Worm (Caenorhabditis elegans) whole organism, L4 larva: ENCODE data around the gene unc-77.

Experiments used
- D1046.2 ChIP-seq: fragments of 200-800 bp; sonication (Bioruptor generic); IDR thresholded peaks from 2 replicates; pipeline ENCODE4 v1.3.6; 2022; ENCODE audit warnings: missing genetic modification characterization, missing compliant biosample characterization
- F44E2.7 ChIP-seq: fragments of 200-800 bp; sonication (Bioruptor generic); IDR thresholded peaks from 2 replicates; pipeline ENCODE4 v2.1.2; 2022; ENCODE audit warnings: missing genetic modification characterization, missing compliant biosample characterization
- F49E8.2 ChIP-seq: sonication (generic microtip); optimal IDR thresholded peaks from 2 replicates; lab custom pipeline; 2016; ENCODE audit warnings: missing compliant biosample characterization, mild to moderate bottlenecking, missing genetic modification characterization, borderline replicate concordance
- Y105C5A.15 ChIP-seq: fragments of 200-800 bp; sonication (Bioruptor generic); IDR thresholded peaks from 2 replicates; pipeline ENCODE4 v1.3.6; 2022; ENCODE audit warnings: missing genetic modification characterization, missing compliant biosample characterization
- Y5F2A.4 ChIP-seq: fragments of 200-800 bp; sonication (Bioruptor generic); optimal IDR thresholded peaks from 2 replicates; lab custom pipeline; 2018; ENCODE audit warnings: mild to moderate bottlenecking, missing genetic modification characterization, missing compliant biosample characterization
- Y75B8A.6 ChIP-seq: fragments of 200-800 bp; sonication (Bioruptor generic); IDR thresholded peaks from 2 replicates; pipeline ENCODE4 v1.3.6; 2022; ENCODE audit warnings: missing genetic modification reagents, missing genetic modification characterization, missing compliant biosample characterization
- ZK337.2 ChIP-seq: fragments of 200-800 bp; sonication (Bioruptor generic); IDR thresholded peaks from 2 replicates; pipeline ENCODE4 v1.3.6; 2022; ENCODE audit warnings: missing genetic modification reagents, missing genetic modification characterization, missing compliant biosample characterization
- ZK546.5 ChIP-seq, 2 experiments: sonication (generic microtip); optimal IDR thresholded peaks; 2 replicates each; lab custom pipeline; 2017; ENCODE audit warnings: missing biosample characterization in 2 of 2, missing genetic modification characterization in 2 of 2
- aha-1 ChIP-seq: fragments of 150-350 bp; peaks from one replicate; lab custom pipeline; 2014; ENCODE audit warnings: missing biosample characterization, missing genetic modification characterization
- arid-1 ChIP-seq: fragments of 200-800 bp; sonication (Bioruptor generic); conservative IDR thresholded peaks from 2 replicates; pipeline ENCODE4 v1.3.6; 2022; ENCODE audit warnings: missing genetic modification reagents, missing genetic modification characterization, missing compliant biosample characterization
- attf-4 ChIP-seq: sonication (generic microtip); optimal IDR thresholded peaks from 3 replicates; lab custom pipeline; 2017; ENCODE audit warnings: missing biosample characterization, missing genetic modification characterization
- ceh-20 ChIP-seq: fragments of 200-800 bp; sonication (Bioruptor generic); IDR thresholded peaks from 2 replicates; pipeline ENCODE4 v1.3.6; 2022; ENCODE audit warnings: missing genetic modification reagents, missing genetic modification characterization, missing compliant biosample characterization
- ceh-28 ChIP-seq: fragments of 150-350 bp; optimal IDR thresholded peaks from 2 replicates; lab custom pipeline; 2014; ENCODE audit warnings: missing biosample characterization, missing genetic modification reagents, missing genetic modification characterization
- ceh-32 ChIP-seq: sonication (generic microtip); optimal IDR thresholded peaks from 2 replicates; lab custom pipeline; 2016; ENCODE audit warnings: mild to moderate bottlenecking, missing genetic modification characterization, missing compliant biosample characterization; ENCODE audit not compliant: poor library complexity
- ceh-62 ChIP-seq: sonication (generic microtip); optimal IDR thresholded peaks from 2 replicates; lab custom pipeline; 2017; ENCODE audit warnings: missing biosample characterization, missing genetic modification characterization
- ctbp-1 ChIP-seq: fragments of 200-800 bp; sonication (Bioruptor generic); IDR thresholded peaks from 2 replicates; pipeline ENCODE4 v1.3.6; 2022; ENCODE audit warnings: missing genetic modification reagents, missing genetic modification characterization, missing compliant biosample characterization
- dmd-9 ChIP-seq: fragments of 200-800 bp; sonication (Bioruptor generic); IDR thresholded peaks from 2 replicates; pipeline ENCODE4 v1.3.6; 2022; ENCODE audit warnings: missing genetic modification reagents, missing genetic modification characterization, missing compliant biosample characterization
- dve-1 ChIP-seq: sonication (generic microtip); optimal IDR thresholded peaks from 2 replicates; lab custom pipeline; 2017; ENCODE audit warnings: antibody characterized with exemption, mild to moderate bottlenecking, missing genetic modification characterization, missing compliant biosample characterization; ENCODE audit not compliant: insufficient read depth
- egl-43 ChIP-seq: fragments of 200-800 bp; sonication (Bioruptor generic); IDR thresholded peaks from 2 replicates; pipeline ENCODE4 v1.3.6; 2022; ENCODE audit warnings: missing genetic modification reagents, missing genetic modification characterization, missing compliant biosample characterization
- fkh-10 ChIP-seq: fragments of 150-350 bp; optimal IDR thresholded peaks from 2 replicates; lab custom pipeline; 2014; ENCODE audit warnings: missing biosample characterization, missing genetic modification reagents, missing genetic modification characterization
- fos-1 ChIP-seq: fragments of 150-350 bp; optimal IDR thresholded peaks from 2 replicates; lab custom pipeline; 2014; ENCODE audit warnings: missing biosample characterization, missing genetic modification characterization
- hlh-11 ChIP-seq: fragments of 200-800 bp; sonication (Bioruptor generic); optimal IDR thresholded peaks from 2 replicates; lab custom pipeline; 2018; ENCODE audit warnings: mild to moderate bottlenecking, missing genetic modification characterization, missing compliant biosample characterization
- hlh-30 ChIP-seq: sonication (generic microtip); optimal IDR thresholded peaks from 2 replicates; lab custom pipeline; 2017; ENCODE audit warnings: antibody characterized with exemption, mild to moderate bottlenecking, missing genetic modification characterization, missing compliant biosample characterization; ENCODE audit not compliant: insufficient read depth
- jun-1 ChIP-seq: fragments of 150-350 bp; optimal IDR thresholded peaks from 2 replicates; lab custom pipeline; 2014; ENCODE audit warnings: missing biosample characterization, missing genetic modification reagents, missing genetic modification characterization
- lim-7 ChIP-seq: fragments of 200-800 bp; sonication (Bioruptor generic); IDR thresholded peaks from 2 replicates; pipeline ENCODE4 v1.3.6; 2022; ENCODE audit warnings: missing genetic modification characterization, missing compliant biosample characterization
- lin-15B ChIP-seq: fragments of 150-350 bp; sonication (generic microtip); optimal IDR thresholded peaks from 3 replicates; lab custom pipeline; 2014; ENCODE audit warnings: missing biosample characterization, missing genetic modification characterization
- madf-5 ChIP-seq, 2 experiments: fragments of 200-800 bp; sonication (Bioruptor generic); IDR thresholded peaks; 2 replicates each; pipeline ENCODE4 v1.3.6; 2022; ENCODE audit warnings: missing compliant biosample characterization in 2 of 2, missing genetic modification characterization in 2 of 2
- mdt-29 ChIP-seq: fragments of 200-800 bp; sonication (Bioruptor generic); IDR thresholded peaks from 2 replicates; pipeline ENCODE4 v1.3.6; 2022; ENCODE audit warnings: missing genetic modification reagents, missing genetic modification characterization, missing compliant biosample characterization
- mes-2 ChIP-seq: sonication (generic microtip); optimal IDR thresholded peaks from 2 replicates; lab custom pipeline; 2016; ENCODE audit warnings: missing genotype, mild to moderate bottlenecking, missing genetic modification characterization, missing compliant biosample characterization; ENCODE audit not compliant: poor library complexity, severe bottlenecking
- mxl-2 ChIP-seq: fragments of 200-800 bp; sonication (Bioruptor generic); conservative IDR thresholded peaks from 2 replicates; pipeline ENCODE4 v1.3.6; 2022; ENCODE audit warnings: missing genetic modification reagents, missing genetic modification characterization, missing compliant biosample characterization
- mxl-3 ChIP-seq: fragments of 200-800 bp; sonication (Bioruptor generic); optimal IDR thresholded peaks from 2 replicates; lab custom pipeline; 2018; ENCODE audit warnings: mild to moderate bottlenecking, missing genetic modification characterization, missing compliant biosample characterization
- nhr-11 ChIP-seq: fragments of 150-350 bp; optimal IDR thresholded peaks from 2 replicates; lab custom pipeline; 2014; ENCODE audit warnings: missing biosample characterization, missing genetic modification characterization
- nhr-111 ChIP-seq: fragments of 200-800 bp; sonication (Bioruptor generic); optimal IDR thresholded peaks from 2 replicates; lab custom pipeline; 2018; ENCODE audit warnings: mild to moderate bottlenecking, missing genetic modification characterization, missing compliant biosample characterization
- nhr-237 ChIP-seq: sonication (generic microtip); optimal IDR thresholded peaks from 2 replicates; lab custom pipeline; 2017; ENCODE audit warnings: missing biosample characterization, missing genetic modification characterization
- nhr-25 ChIP-seq: sonication (generic microtip); optimal IDR thresholded peaks from 2 replicates; lab custom pipeline; 2017; ENCODE audit warnings: missing genetic modification characterization, mild to moderate bottlenecking, missing compliant biosample characterization, antibody characterized with exemption, moderate library complexity, borderline replicate concordance; ENCODE audit not compliant: insufficient read depth
- nhr-42 ChIP-seq: fragments of 200-800 bp; sonication (Bioruptor generic); IDR thresholded peaks from 2 replicates; pipeline ENCODE4 v1.3.6; 2022; ENCODE audit warnings: missing genetic modification characterization, missing compliant biosample characterization
- nhr-48 ChIP-seq: sonication (generic microtip); optimal IDR thresholded peaks from 2 replicates; lab custom pipeline; 2016; ENCODE audit warnings: mild to moderate bottlenecking, missing genetic modification characterization, missing compliant biosample characterization
- pha-4 ChIP-seq, 2 experiments: fragments of 150-350 bp in 1 of 2; fragments of 200-800 bp in 1 of 2; sonication (Bioruptor generic) in 1 of 2; IDR thresholded peaks in 1 of 2; optimal IDR thresholded peaks in 1 of 2; 2 replicates each; pipeline versions ENCODE4 v1.3.6 to Lab custom; 2014 to 2022; ENCODE audit warnings: missing genetic modification characterization in 2 of 2, missing genetic modification reagents in 2 of 2, missing biosample characterization in 1 of 2, missing compliant biosample characterization in 1 of 2
- pqm-1 ChIP-seq: sonication (generic microtip); optimal IDR thresholded peaks from 2 replicates; lab custom pipeline; 2017; ENCODE audit warnings: missing biosample characterization, missing genetic modification characterization
- rbr-2 ChIP-seq: sonication (generic microtip); optimal IDR thresholded peaks from 2 replicates; lab custom pipeline; 2016; ENCODE audit warnings: missing genotype, missing genetic modification characterization, missing compliant biosample characterization
- sdz-12 ChIP-seq: fragments of 200-800 bp; sonication (Bioruptor generic); optimal IDR thresholded peaks from 2 replicates; lab custom pipeline; 2018; ENCODE audit warnings: mild to moderate bottlenecking, missing genetic modification characterization, missing compliant biosample characterization
- spr-1 ChIP-seq: sonication (generic microtip); optimal IDR thresholded peaks from 2 replicates; lab custom pipeline; 2016; ENCODE audit warnings: mild to moderate bottlenecking, missing genetic modification characterization, missing compliant biosample characterization
- unc-62 ChIP-seq, 3 experiments: fragments of 150-350 bp in 1 of 3; sonication (generic microtip); optimal IDR thresholded peaks in 2 of 3; peaks in 1 of 3; 1 replicate in 1 of 3; 2 replicates in 2 of 3; lab custom pipeline; 2014 to 2017; ENCODE audit warnings: missing biosample characterization in 3 of 3, missing genetic modification characterization in 3 of 3, missing genetic modification reagents in 3 of 3, missing genotype in 1 of 3
- zag-1 ChIP-seq: fragments of 150-350 bp; optimal IDR thresholded peaks from 2 replicates; lab custom pipeline; 2014; ENCODE audit warnings: missing biosample characterization, missing genetic modification characterization
- zip-2 ChIP-seq: fragments of 150-350 bp; optimal IDR thresholded peaks from 2 replicates; lab custom pipeline; 2014; ENCODE audit warnings: missing biosample characterization, missing genetic modification characterization
- ztf-11 ChIP-seq: fragments of 150-350 bp; optimal IDR thresholded peaks from 2 replicates; lab custom pipeline; 2014; ENCODE audit warnings: missing biosample characterization, missing genetic modification characterization

unc-77 gene

DNA sequence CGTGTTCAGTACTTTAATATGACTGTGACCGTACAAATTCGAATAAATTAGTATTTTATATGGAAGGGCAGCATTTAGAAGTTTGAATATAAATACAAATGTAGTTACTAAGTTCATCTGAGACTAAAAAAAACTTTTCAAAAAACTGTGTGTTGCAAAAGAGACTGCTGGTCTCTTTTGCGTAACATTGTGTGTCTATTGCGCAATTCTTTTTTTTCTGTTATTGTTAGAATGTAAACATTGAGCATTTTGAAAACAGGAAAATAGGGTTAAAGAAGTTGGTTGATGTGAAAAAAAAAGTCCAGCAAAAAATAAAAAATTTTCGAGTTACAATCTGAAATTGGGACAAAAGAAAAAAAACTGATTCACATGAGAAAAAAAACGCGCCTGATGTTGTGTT is 25.7 kb upstream of the unc-77 start:
- no peak for TF ChIP-seq fkh-10 (GFP tag; lab: Kevin White, UChicago)
- no peak for TF ChIP-seq mes-2 (tag; lab: Kevin White, UChicago)
- TF ChIP-seq ztf-11 (tag; lab: Kevin White, UChicago), result no peak
- no peak for TF ChIP-seq nhr-48 (tag; lab: Kevin White, UChicago)
- no peak for TF ChIP-seq hlh-11 (tag; lab: Kevin White, UChicago)
- TF ChIP-seq ZK546.5 (tag; optimal IDR thresholded peaks at IDR 0.05; lab: Kevin White, UChicago), result no peak
- TF ChIP-seq zip-2 (tag; lab: Kevin White, UChicago), result peak; percentile 93
- TF ChIP-seq lin-15B (tag; lab: Kevin White, UChicago), result no peak
- no peak for TF ChIP-seq aha-1 (tag; lab: Kevin White, UChicago)
- no peak for TF ChIP-seq nhr-42 (GFP tag; lab: Robert Waterston, UW)
- TF ChIP-seq ctbp-1 (GFP tag; lab: Robert Waterston, UW), result no peak
- peak in 1 of 2 experiments; percentile 3 for TF ChIP-seq unc-62 (GFP tag; optimal IDR thresholded peaks at IDR 0.05 in 1 of 2; lab: Kevin White, UChicago)
- no peak for TF ChIP-seq unc-62 (tag; optimal IDR thresholded peaks at IDR 0.05; lab: Kevin White, UChicago)

ce11 chrIV:6206294-6206776 is 22.7 kb upstream of the unc-77 start, which contains the start of gene C49A9.10:
C49A9.10 (minus strand) TSS chrIV:6206344.
- TF ChIP-seq jun-1 (no peak), mdt-29 (GFP tag; lab: Robert Waterston, UW) (peak; percentile 71), arid-1 (GFP tag; lab: Robert Waterston, UW) (no peak), nhr-25 (tag; lab: Kevin White, UChicago) (no peak), attf-4 (tag; lab: Kevin White, UChicago) (no peak), ceh-28 (no peak), Y105C5A.15 (GFP tag; lab: Robert Waterston, UW) (no peak), sdz-12 (no peak), mes-2 (tag; lab: Kevin White, UChicago) (peak; percentile 100), zag-1 (no peak), unc-62 (GFP tag; optimal IDR thresholded peaks at IDR 0.05 in 1 of 2; lab: Kevin White, UChicago) (peak in 1 of 2 experiments; percentile 13), unc-62 (tag; optimal IDR thresholded peaks at IDR 0.05; lab: Kevin White, UChicago) (no peak), ceh-62 (no peak), fos-1 (no peak), Y75B8A.6 (GFP tag; lab: Robert Waterston, UW) (no peak), zip-2 (tag; lab: Kevin White, UChicago) (no peak), mxl-3 (GFP tag; lab: Kevin White, UChicago) (no peak), spr-1 (tag; lab: Kevin White, UChicago) (peak; percentile 38), ceh-20 (GFP tag; lab: Robert Waterston, UW) (no peak; the same call in 1 of the 2 replicates), lim-7 (GFP tag; lab: Robert Waterston, UW) (no peak), mxl-2 (GFP tag; lab: Robert Waterston, UW) (no peak), Y5F2A.4 (GFP tag; lab: Kevin White, UChicago) (no peak), nhr-237 (tag; lab: Kevin White, UChicago) (no peak), ceh-32 (tag; lab: Kevin White, UChicago) (no peak), dmd-9 (peak; percentile 83), nhr-42 (GFP tag; lab: Robert Waterston, UW) (no peak), pha-4 (GFP tag; IDR thresholded peaks at IDR 0.05; lab: Robert Waterston, UW) (0 out of 2 replicates have a peak, but pooled peaks have one; percentile 43), pha-4 (tag; optimal IDR thresholded peaks at IDR 0.05; lab: Kevin White, UChicago) (peak; percentile 36), nhr-111 (GFP tag; lab: Kevin White, UChicago) (no peak), pqm-1 (tag; lab: Kevin White, UChicago) (no peak), egl-43 (GFP tag; lab: Robert Waterston, UW) (no peak), ctbp-1 (GFP tag; lab: Robert Waterston, UW) (0 out of 2 replicates have a peak, but pooled peaks have one; percentile 28), F49E8.2 (tag; lab: Kevin White, UChicago) (peak; percentile 82), F44E2.7 (GFP tag; lab: Robert Waterston, UW) (no peak), dve-1 (peak; percentile 73), D1046.2 (GFP tag; lab: Robert Waterston, UW) (no peak), madf-5 (GFP tag; IDR thresholded peaks at IDR 0.05; lab: Robert Waterston, UW) (no peak), hlh-30 (peak; percentile 77), ZK337.2 (GFP tag; lab: Robert Waterston, UW) (peak; percentile 94), rbr-2 (tag; lab: Kevin White, UChicago) (peak; percentile 70), nhr-11 (tag; lab: Kevin White, UChicago) (peak; percentile 3)
